Fruit fly (Drosophila melanogaster) whole organism, pupa: ENCODE data around the gene CG17440.

Experiments
- CG10348 ChIP-seq: fragments of 200-800 bp; sonication (Bioruptor generic); IDR thresholded peaks from 2 replicates; pipeline ENCODE4 v1.3.6; 2022; ENCODE audit warnings: missing biosample characterization, missing genetic modification characterization
- CG12605 ChIP-seq: fragments of 200-800 bp; sonication (Bioruptor generic); IDR thresholded peaks from 2 replicates; pipeline ENCODE4 v1.3.6; 2022; ENCODE audit warnings: missing biosample characterization, missing genetic modification characterization
- CG13204 ChIP-seq: fragments of 200-800 bp; sonication (Bioruptor generic); optimal IDR thresholded peaks from 2 replicates; lab custom pipeline; 2018; ENCODE audit warnings: missing biosample characterization, mild to moderate bottlenecking, missing genetic modification characterization, moderate library complexity
- CG14655 ChIP-seq: fragments of 200-800 bp; sonication (Bioruptor generic); optimal IDR thresholded peaks from 3 replicates; lab custom pipeline; 2017; ENCODE audit warnings: mild to moderate bottlenecking, missing biosample characterization, missing genetic modification reagents, missing genetic modification characterization
- CG15710 ChIP-seq: fragments of 200-800 bp; sonication (Bioruptor generic); optimal IDR thresholded peaks from 2 replicates; lab custom pipeline; 2018; ENCODE audit warnings: missing biosample characterization, mild to moderate bottlenecking, missing genetic modification characterization, moderate library complexity
- CG17806 ChIP-seq: fragments of 200-800 bp; sonication (Bioruptor generic); optimal IDR thresholded peaks from 2 replicates; lab custom pipeline; 2018; ENCODE audit warnings: missing biosample characterization, mild to moderate bottlenecking, missing genetic modification characterization, moderate library complexity
- CG32121 ChIP-seq: fragments of 200-800 bp; sonication (Bioruptor generic); IDR thresholded peaks from 2 replicates; pipeline ENCODE4 v1.3.6; 2022; ENCODE audit warnings: missing biosample characterization, missing genetic modification characterization
- CG34367 ChIP-seq: fragments of 200-800 bp; sonication (Bioruptor generic); optimal IDR thresholded peaks from 2 replicates; lab custom pipeline; 2018; ENCODE audit warnings: missing biosample characterization, mild to moderate bottlenecking, missing genetic modification characterization
- CG4496 ChIP-seq: fragments of 200-800 bp; sonication (Bioruptor generic); IDR thresholded peaks from 3 replicates; pipeline ENCODE4 v1.3.6; 2022; ENCODE audit warnings: missing biosample characterization, missing genetic modification characterization
- CG8159 ChIP-seq: fragments of 200-800 bp; sonication (Bioruptor generic); optimal IDR thresholded peaks from 3 replicates; lab custom pipeline; 2018; ENCODE audit warnings: missing biosample characterization, mild to moderate bottlenecking, missing genetic modification characterization, moderate library complexity
- CG8301 ChIP-seq: fragments of 200-800 bp; sonication (Bioruptor generic); optimal IDR thresholded peaks from 2 replicates; lab custom pipeline; 2018; ENCODE audit warnings: missing biosample characterization, mild to moderate bottlenecking, missing genetic modification characterization
- CG9948 ChIP-seq: fragments of 200-800 bp; sonication (Bioruptor generic); optimal IDR thresholded peaks from 2 replicates; lab custom pipeline; 2018; ENCODE audit warnings: missing biosample characterization, mild to moderate bottlenecking, missing genetic modification characterization, moderate library complexity
- D1 ChIP-seq: fragments of 200-800 bp; sonication (Bioruptor generic); optimal IDR thresholded peaks from 2 replicates; lab custom pipeline; 2018; ENCODE audit warnings: missing biosample characterization, mild to moderate bottlenecking, missing genetic modification characterization, moderate library complexity
- EcR ChIP-seq: fragments of 200-800 bp; sonication (Bioruptor generic); optimal IDR thresholded peaks from 3 replicates; lab custom pipeline; 2019; ENCODE audit warnings: missing biosample characterization, missing genetic modification characterization, mild to moderate bottlenecking, moderate library complexity, missing genetic modification reagents
- Ets98B ChIP-seq: fragments of 200-800 bp; sonication (Bioruptor generic); IDR thresholded peaks from 2 replicates; pipeline ENCODE4 v1.3.6; 2022; ENCODE audit warnings: missing biosample characterization, missing genetic modification characterization
- Pif1A ChIP-seq: fragments of 200-800 bp; sonication (Bioruptor generic); optimal IDR thresholded peaks from 3 replicates; lab custom pipeline; 2016; ENCODE audit warnings: missing biosample characterization, missing genetic modification characterization
- Pif1B ChIP-seq: fragments of 200-800 bp; sonication (Bioruptor generic); optimal IDR thresholded peaks from 3 replicates; lab custom pipeline; 2016; ENCODE audit warnings: missing biosample characterization, missing genetic modification characterization
- Snoo ChIP-seq: fragments of 200-800 bp; sonication (Bioruptor generic); optimal IDR thresholded peaks from 3 replicates; lab custom pipeline; 2017; ENCODE audit warnings: missing biosample characterization, mild to moderate bottlenecking, missing genetic modification characterization, inconsistent platforms
- fd96Ca ChIP-seq: fragments of 200-800 bp; sonication (Bioruptor generic); IDR thresholded peaks from 3 replicates; pipeline ENCODE4 v1.3.6; 2022; ENCODE audit warnings: missing biosample characterization, missing genetic modification characterization
- gl ChIP-seq: fragments of 200-800 bp; sonication (Bioruptor generic); optimal IDR thresholded peaks from 2 replicates; lab custom pipeline; 2018; ENCODE audit warnings: missing biosample characterization, mild to moderate bottlenecking, missing genetic modification characterization
- rn ChIP-seq: fragments of 200-800 bp; sonication (Bioruptor generic); IDR thresholded peaks from 2 replicates; pipeline ENCODE4 v1.3.6; 2022; ENCODE audit warnings: missing biosample characterization, missing genetic modification characterization

The CG17440 gene

dm6 chrX:9223182-9223581, 46.5 kb downstream of the CG17440 start, which contains the start of gene t:
Gene t, minus strand, starts transcription at chrX:9223257.
- peak; percentile 31; the same call in 1 of the 2 replicates for TF ChIP-seq Ets98B (GFP tag; lab: Robert Waterston, UW)
- TF ChIP-seq Pif1B (GFP tag; lab: Kevin White, UChicago): no peak
- no peak for TF ChIP-seq EcR (GFP tag; lab: Kevin White, UChicago)
- TF ChIP-seq CG14655 (GFP tag; lab: Kevin White, UChicago): peak; percentile 26
- TF ChIP-seq, all 21 proteins: peak for 2

dm6 chrX:9220434-9220833, 49.3 kb downstream of the CG17440 start:
- TF ChIP-seq CG4496 (GFP tag; lab: Robert Waterston, UW) (peak; percentile 83), Snoo (tag; lab: Kevin White, UChicago) (no peak), CG14655 (GFP tag; lab: Kevin White, UChicago) (peak; percentile 60), fd96Ca (peak; percentile 78; the same call in 2 of the 3 replicates), CG8301 (tag; lab: Kevin White, UChicago) (peak; percentile 44), CG13204 (no peak), CG10348 (GFP tag; lab: Robert Waterston, UW) (peak; percentile 66), EcR (GFP tag; lab: Kevin White, UChicago) (no peak), CG32121 (GFP tag; lab: Robert Waterston, UW) (peak; percentile 75), D1 (no peak), CG9948 (peak; percentile 16), CG15710 (tag; lab: Kevin White, UChicago) (no peak), CG34367 (no peak), Ets98B (GFP tag; lab: Robert Waterston, UW) (peak; percentile 79), CG8159 (tag; lab: Kevin White, UChicago) (no peak), rn (GFP tag; lab: Robert Waterston, UW) (no peak), Pif1A (no peak), CG12605 (GFP tag; lab: Robert Waterston, UW) (peak; percentile 34; the same call in 1 of the 2 replicates), CG17806 (tag; lab: Kevin White, UChicago) (no peak), Pif1B (GFP tag; lab: Kevin White, UChicago) (no peak), gl (tag; lab: Kevin White, UChicago) (no peak)
